Worm (Caenorhabditis elegans) whole organism, L1 larva: ENCODE measurements around the gene sftb-1.
A peak's percentile ranks its signal among the peaks of the same experiment; 100 is the strongest.

Experiments
- C16A3.4 ChIP-seq: fragments of 150-350 bp; optimal IDR thresholded peaks from 2 replicates; lab custom pipeline; 2014; ENCODE audit warnings: missing biosample characterization, missing genetic modification characterization
- aly-2 ChIP-seq: fragments of 150-350 bp; optimal IDR thresholded peaks from 2 replicates; lab custom pipeline; 2014; ENCODE audit warnings: missing biosample characterization, missing genetic modification characterization
- ceh-63 ChIP-seq: fragments of 200-800 bp; sonication (Bioruptor generic); optimal IDR thresholded peaks from 2 replicates; lab custom pipeline; 2018; ENCODE audit warnings: mild to moderate bottlenecking, missing genetic modification characterization, missing compliant biosample characterization
- dpl-1 ChIP-seq, 3 experiments: fragments of 150-350 bp in 2 of 3; sonication (generic microtip) in 1 of 3; optimal IDR thresholded peaks; 2 replicates each; lab custom pipeline; 2014 to 2017; ENCODE audit warnings: missing biosample characterization in 3 of 3, missing genetic modification characterization in 3 of 3, missing genetic modification reagents in 3 of 3
- dsc-1 ChIP-seq: sonication (generic microtip); optimal IDR thresholded peaks from 2 replicates; lab custom pipeline; 2016; ENCODE audit warnings: mild to moderate bottlenecking, missing genetic modification characterization, missing compliant biosample characterization
- efl-3 ChIP-seq: fragments of 200-800 bp; sonication (Bioruptor generic); optimal IDR thresholded peaks from 2 replicates; lab custom pipeline; 2018; ENCODE audit warnings: mild to moderate bottlenecking, missing genetic modification characterization, missing compliant biosample characterization
- egl-13 ChIP-seq: sonication (generic microtip); optimal IDR thresholded peaks from 2 replicates; lab custom pipeline; 2016; ENCODE audit warnings: missing genotype, missing genetic modification reagents, missing genetic modification characterization, missing compliant biosample characterization
- egl-27 ChIP-seq, 2 experiments: fragments of 150-350 bp in 1 of 2; sonication (generic microtip); optimal IDR thresholded peaks; 3 replicates each; lab custom pipeline; 2017 to 2018; ENCODE audit warnings: missing biosample characterization in 2 of 2, missing genetic modification characterization in 2 of 2, missing genetic modification reagents in 2 of 2
- elt-2 ChIP-seq: sonication (generic microtip); optimal IDR thresholded peaks from 2 replicates; lab custom pipeline; 2016; ENCODE audit warnings: missing genetic modification characterization, mild to moderate bottlenecking, inconsistent platforms, missing compliant biosample characterization, missing genetic modification reagents
- elt-3 ChIP-seq, 6 experiments: fragments of 150-350 bp in 1 of 6; sonication (generic microtip); optimal IDR thresholded peaks; 2 replicates each; lab custom pipeline; 2017 to 2018; ENCODE audit warnings: missing biosample characterization in 6 of 6, missing genetic modification characterization in 6 of 6, inconsistent platforms in 1 of 6
- ets-5 ChIP-seq: fragments of 200-800 bp; sonication (Bioruptor generic); IDR thresholded peaks from 2 replicates; pipeline ENCODE4 v1.3.6; 2022; ENCODE audit warnings: missing genetic modification characterization, missing compliant biosample characterization
- fkh-10 ChIP-seq: sonication (generic microtip); optimal IDR thresholded peaks from 2 replicates; lab custom pipeline; 2017; ENCODE audit warnings: missing biosample characterization, missing genetic modification reagents, missing genetic modification characterization
- fkh-4 ChIP-seq: sonication (generic microtip); optimal IDR thresholded peaks from 2 replicates; lab custom pipeline; 2016; ENCODE audit warnings: missing compliant biosample characterization, missing genetic modification characterization, borderline replicate concordance
- fos-1 ChIP-seq: fragments of 150-350 bp; optimal IDR thresholded peaks from 2 replicates; lab custom pipeline; 2014; ENCODE audit warnings: missing biosample characterization, missing genetic modification characterization
- grh-1 ChIP-seq: fragments of 200-800 bp; sonication (Bioruptor generic); IDR thresholded peaks from 2 replicates; pipeline ENCODE4 v1.3.6; 2022; ENCODE audit warnings: missing genetic modification reagents, missing genetic modification characterization, missing compliant biosample characterization
- hlh-17 ChIP-seq: fragments of 200-800 bp; sonication (Bioruptor generic); optimal IDR thresholded peaks from 2 replicates; lab custom pipeline; 2018; ENCODE audit warnings: missing genetic modification characterization, mild to moderate bottlenecking, missing compliant biosample characterization, moderate library complexity, borderline replicate concordance
- isw-1 ChIP-seq: fragments of 200-800 bp; sonication (Bioruptor generic); IDR thresholded peaks from 2 replicates; pipeline ENCODE4 v1.3.6; 2022; ENCODE audit warnings: missing genetic modification characterization, missing compliant biosample characterization
- jun-1 ChIP-seq: fragments of 150-350 bp; optimal IDR thresholded peaks from 2 replicates; lab custom pipeline; 2014; ENCODE audit warnings: missing biosample characterization, missing genetic modification reagents, missing genetic modification characterization
- lin-13 ChIP-seq: fragments of 150-350 bp; optimal IDR thresholded peaks from 2 replicates; lab custom pipeline; 2014; ENCODE audit warnings: missing biosample characterization, missing genetic modification reagents, missing genetic modification characterization
- lin-14 ChIP-seq: fragments of 200-800 bp; sonication (Bioruptor generic); optimal IDR thresholded peaks from 2 replicates; lab custom pipeline; 2018; ENCODE audit warnings: mild to moderate bottlenecking, missing genetic modification characterization, moderate library complexity, missing compliant biosample characterization
- lin-15B ChIP-seq: fragments of 150-350 bp; sonication (generic microtip); optimal IDR thresholded peaks from 3 replicates; lab custom pipeline; 2014; ENCODE audit warnings: missing biosample characterization, missing genetic modification characterization
- lin-39 ChIP-seq: fragments of 150-350 bp; optimal IDR thresholded peaks from 2 replicates; lab custom pipeline; 2014; ENCODE audit warnings: missing biosample characterization, missing genetic modification reagents, missing genetic modification characterization
- lsy-2 ChIP-seq, 2 experiments: fragments of 150-350 bp; optimal IDR thresholded peaks; 2 replicates each; lab custom pipeline; 2014; ENCODE audit warnings: missing biosample characterization in 2 of 2, missing genetic modification characterization in 2 of 2
- mab-9 ChIP-seq: fragments of 200-800 bp; sonication (Bioruptor generic); IDR thresholded peaks from 2 replicates; pipeline ENCODE4 v1.3.6; 2022; ENCODE audit warnings: missing genetic modification reagents, missing genetic modification characterization, missing compliant biosample characterization
- mep-1 ChIP-seq: fragments of 150-350 bp; optimal IDR thresholded peaks from 2 replicates; lab custom pipeline; 2014; ENCODE audit warnings: missing biosample characterization, missing genetic modification characterization
- nhr-19 ChIP-seq: fragments of 200-800 bp; sonication (Bioruptor generic); conservative IDR thresholded peaks from 2 replicates; pipeline ENCODE4 v1.3.6; 2022; ENCODE audit warnings: missing genetic modification characterization, missing compliant biosample characterization
- nhr-237 ChIP-seq: fragments of 150-350 bp; optimal IDR thresholded peaks from 2 replicates; lab custom pipeline; 2014; ENCODE audit warnings: missing biosample characterization, missing genetic modification characterization
- nhr-28 ChIP-seq: fragments of 150-350 bp; optimal IDR thresholded peaks from 2 replicates; lab custom pipeline; 2014; ENCODE audit warnings: missing biosample characterization, missing genetic modification characterization
- nhr-47 ChIP-seq: sonication (generic microtip); optimal IDR thresholded peaks from 2 replicates; lab custom pipeline; 2016; ENCODE audit warnings: mild to moderate bottlenecking, missing genetic modification characterization, moderate library complexity, missing compliant biosample characterization
- nhr-71 ChIP-seq: sonication (generic microtip); optimal IDR thresholded peaks from 2 replicates; lab custom pipeline; 2016; ENCODE audit warnings: mild to moderate bottlenecking, missing genetic modification characterization, moderate library complexity, missing compliant biosample characterization
- nhr-84 ChIP-seq: sonication (generic microtip); optimal IDR thresholded peaks from 2 replicates; lab custom pipeline; 2017; ENCODE audit warnings: missing biosample characterization, missing genetic modification characterization
- nhr-90 ChIP-seq: sonication (generic microtip); optimal IDR thresholded peaks from 2 replicates; lab custom pipeline; 2016; ENCODE audit warnings: mild to moderate bottlenecking, missing genetic modification characterization, missing compliant biosample characterization; ENCODE audit not compliant: poor library complexity
- pqm-1 ChIP-seq: sonication (generic microtip); optimal IDR thresholded peaks from 3 replicates; lab custom pipeline; 2017; ENCODE audit warnings: missing biosample characterization, missing genetic modification characterization
- rnt-1 ChIP-seq: sonication (generic microtip); optimal IDR thresholded peaks from 2 replicates; lab custom pipeline; 2016; ENCODE audit warnings: mild to moderate bottlenecking, missing genetic modification characterization, moderate library complexity, missing compliant biosample characterization
- skn-1 ChIP-seq: fragments of 150-350 bp; optimal IDR thresholded peaks from 2 replicates; lab custom pipeline; 2014; ENCODE audit warnings: missing biosample characterization, missing genetic modification characterization
- snpc-4 ChIP-seq: fragments of 150-350 bp; optimal IDR thresholded peaks from 2 replicates; lab custom pipeline; 2014; ENCODE audit warnings: missing biosample characterization, missing genetic modification characterization
- sptf-1 ChIP-seq: fragments of 150-350 bp; optimal IDR thresholded peaks from 2 replicates; lab custom pipeline; 2014; ENCODE audit warnings: missing biosample characterization, missing genetic modification characterization
- sup-37 ChIP-seq: fragments of 200-800 bp; sonication (Bioruptor generic); optimal IDR thresholded peaks from 2 replicates; lab custom pipeline; 2018; ENCODE audit warnings: mild to moderate bottlenecking, missing genetic modification characterization, missing compliant biosample characterization
- swsn-7 ChIP-seq: sonication (generic microtip); optimal IDR thresholded peaks from 2 replicates; lab custom pipeline; 2016; ENCODE audit warnings: missing genetic modification characterization, missing compliant biosample characterization
- tlp-1 ChIP-seq: fragments of 150-350 bp; optimal IDR thresholded peaks from 2 replicates; lab custom pipeline; 2014; ENCODE audit warnings: missing biosample characterization, missing genetic modification characterization
- unc-30 ChIP-seq: sonication (generic microtip); optimal IDR thresholded peaks from 2 replicates; lab custom pipeline; 2017; ENCODE audit warnings: missing biosample characterization, missing genetic modification characterization
- unc-86 ChIP-seq: sonication (generic microtip); optimal IDR thresholded peaks from 2 replicates; lab custom pipeline; 2016; ENCODE audit warnings: missing genetic modification characterization, missing compliant biosample characterization
- xbp-1 ChIP-seq: sonication (generic microtip); optimal IDR thresholded peaks from 2 replicates; lab custom pipeline; 2016; ENCODE audit warnings: missing genetic modification characterization, missing compliant biosample characterization
- zip-4 ChIP-seq: fragments of 200-800 bp; sonication (Bioruptor generic); optimal IDR thresholded peaks from 2 replicates; lab custom pipeline; 2018; ENCODE audit warnings: mild to moderate bottlenecking, missing genetic modification characterization, moderate library complexity, missing compliant biosample characterization
- ztf-4 ChIP-seq: fragments of 150-350 bp; optimal IDR thresholded peaks from 2 replicates; lab custom pipeline; 2014; ENCODE audit warnings: missing biosample characterization, missing genetic modification characterization

The sftb-1 gene

ce11 chrIII:4317065-4317752, 48.1 kb upstream of the sftb-1 start, which contains the start of gene tag-131 (continued):
- TF ChIP-seq fkh-10 (GFP tag; lab: Kevin White, UChicago) (no peak), hlh-17 (GFP tag; lab: Kevin White, UChicago) (no peak), elt-2 (tag; lab: Kevin White, UChicago) (no peak), sup-37 (no peak), egl-27 (tag; optimal IDR thresholded peaks at IDR 0.05; lab: Kevin White, UChicago) (no peak), mab-9 (GFP tag; lab: Robert Waterston, UW) (no peak), nhr-47 (tag; lab: Kevin White, UChicago) (peak; percentile 36), fkh-4 (no peak), pqm-1 (no peak), aly-2 (tag; lab: Kevin White, UChicago) (no peak), nhr-19 (peak; percentile 43), nhr-84 (tag; lab: Kevin White, UChicago) (no peak), nhr-90 (tag; lab: Kevin White, UChicago) (no peak), tlp-1 (tag; lab: Kevin White, UChicago) (no peak), nhr-237 (tag; lab: Kevin White, UChicago) (no peak), jun-1 (tag; lab: Kevin White, UChicago) (no peak), isw-1 (GFP tag; lab: Robert Waterston, UW) (no peak), ztf-4 (tag; lab: Kevin White, UChicago) (no peak), lin-15B (tag; lab: Kevin White, UChicago) (no peak), lin-13 (GFP tag; lab: Kevin White, UChicago) (no peak), dsc-1 (tag; lab: Kevin White, UChicago) (peak; percentile 67), ceh-63 (GFP tag; lab: Kevin White, UChicago) (no peak), ets-5 (GFP tag; lab: Robert Waterston, UW) (no peak), rnt-1 (tag; lab: Kevin White, UChicago) (peak; percentile 74), C16A3.4 (no peak), mep-1 (tag; lab: Kevin White, UChicago) (peak; percentile 13), lin-14 (GFP tag; lab: Kevin White, UChicago) (peak; percentile 61), grh-1 (GFP tag; lab: Robert Waterston, UW) (no peak), lin-39 (tag; lab: Kevin White, UChicago) (peak; percentile 8), snpc-4 (tag; lab: Kevin White, UChicago) (no peak), unc-30 (tag; lab: Kevin White, UChicago) (no peak), elt-3 (tag; optimal IDR thresholded peaks at IDR 0.05; lab: Kevin White, UChicago) (peak in 2 of 6 experiments; percentile 10 to 24), skn-1 (no peak), xbp-1 (tag; lab: Kevin White, UChicago) (peak; percentile 8), egl-13 (tag; lab: Kevin White, UChicago) (no peak), lsy-2 (tag; optimal IDR thresholded peaks at IDR 0.05; lab: Kevin White, UChicago) (peak; percentile 38 to 67), fos-1 (no peak), zip-4 (GFP tag; lab: Kevin White, UChicago) (no peak), swsn-7 (peak; percentile 50), unc-86 (tag; lab: Kevin White, UChicago) (no peak), nhr-28 (no peak), dpl-1 (GFP tag; optimal IDR thresholded peaks at IDR 0.05; lab: Kevin White, UChicago) (peak; percentile 3 to 20 (median 4)), sptf-1 (tag; lab: Kevin White, UChicago) (no peak), efl-3 (GFP tag; lab: Kevin White, UChicago) (no peak), nhr-71 (tag; lab: Kevin White, UChicago) (peak; percentile 80)
